Worm (Caenorhabditis elegans) whole organism, L4 larva: ENCODE measurements around the gene memi-3.
"Not testable (repeated sequence)": the region's sequence is repeated elsewhere in the genome, so short reads cannot be mapped to it uniquely, and the experiment has no call there.

Experiments
- T20F7.1 ChIP-seq: fragments of 200-800 bp; sonication (Bioruptor generic); optimal IDR thresholded peaks from 2 replicates; lab custom pipeline; 2018; ENCODE audit warnings: mild to moderate bottlenecking, missing genetic modification characterization, missing compliant biosample characterization
- aly-2 ChIP-seq: sonication (generic microtip); optimal IDR thresholded peaks from 2 replicates; lab custom pipeline; 2018; ENCODE audit warnings: missing biosample characterization, missing genetic modification characterization
- ama-1 ChIP-seq: fragments of 150-350 bp; optimal IDR thresholded peaks from 2 replicates; lab custom pipeline; 2014; ENCODE audit warnings: inconsistent platforms, mixed read lengths
- dmd-9 ChIP-seq: fragments of 200-800 bp; sonication (Bioruptor generic); IDR thresholded peaks from 2 replicates; pipeline ENCODE4 v1.3.6; 2022; ENCODE audit warnings: missing genetic modification reagents, missing genetic modification characterization, missing compliant biosample characterization
- duxl-1 ChIP-seq: sonication (generic microtip); optimal IDR thresholded peaks from 2 replicates; lab custom pipeline; 2016; ENCODE audit warnings: mild to moderate bottlenecking, missing genetic modification characterization, moderate library complexity, missing compliant biosample characterization; ENCODE audit not compliant: poor library complexity
- dve-1 ChIP-seq: sonication (generic microtip); optimal IDR thresholded peaks from 2 replicates; lab custom pipeline; 2017; ENCODE audit warnings: antibody characterized with exemption, mild to moderate bottlenecking, missing genetic modification characterization, missing compliant biosample characterization; ENCODE audit not compliant: insufficient read depth
- fos-1 ChIP-seq: fragments of 150-350 bp; optimal IDR thresholded peaks from 2 replicates; lab custom pipeline; 2014; ENCODE audit warnings: missing biosample characterization, missing genetic modification characterization
- hlh-30 ChIP-seq: sonication (generic microtip); optimal IDR thresholded peaks from 2 replicates; lab custom pipeline; 2017; ENCODE audit warnings: antibody characterized with exemption, mild to moderate bottlenecking, missing genetic modification characterization, missing compliant biosample characterization; ENCODE audit not compliant: insufficient read depth
- nhr-102 ChIP-seq: sonication (generic microtip); optimal IDR thresholded peaks from 2 replicates; lab custom pipeline; 2016; ENCODE audit warnings: mild to moderate bottlenecking, missing genetic modification characterization, moderate library complexity, missing compliant biosample characterization
- nhr-237 ChIP-seq: sonication (generic microtip); optimal IDR thresholded peaks from 2 replicates; lab custom pipeline; 2017; ENCODE audit warnings: missing biosample characterization, missing genetic modification characterization
- nhr-25 ChIP-seq: sonication (generic microtip); optimal IDR thresholded peaks from 2 replicates; lab custom pipeline; 2017; ENCODE audit warnings: missing genetic modification characterization, mild to moderate bottlenecking, missing compliant biosample characterization, antibody characterized with exemption, moderate library complexity, borderline replicate concordance; ENCODE audit not compliant: insufficient read depth
- pha-4 ChIP-seq, 2 experiments: fragments of 150-350 bp in 1 of 2; fragments of 200-800 bp in 1 of 2; sonication (Bioruptor generic) in 1 of 2; IDR thresholded peaks in 1 of 2; optimal IDR thresholded peaks in 1 of 2; 2 replicates each; pipeline versions ENCODE4 v1.3.6 to Lab custom; 2014 to 2022; ENCODE audit warnings: missing genetic modification characterization in 2 of 2, missing genetic modification reagents in 2 of 2, missing biosample characterization in 1 of 2, missing compliant biosample characterization in 1 of 2
- php-3 ChIP-seq: fragments of 200-800 bp; sonication (Bioruptor generic); IDR thresholded peaks from 2 replicates; pipeline ENCODE4 v1.3.6; 2022; ENCODE audit warnings: missing genetic modification reagents, missing genetic modification characterization, missing compliant biosample characterization
- unc-39 ChIP-seq: sonication (generic microtip); optimal IDR thresholded peaks from 2 replicates; lab custom pipeline; 2017; ENCODE audit warnings: missing biosample characterization, missing genetic modification characterization

ce11 chrIV:11400098-11400497 is 3.0 kb downstream of the memi-3 start:
- TF ChIP-seq aly-2 (tag; lab: Kevin White, UChicago); hlh-30; dve-1; ama-1 (lab: Kevin White, UChicago); nhr-237 (tag; lab: Kevin White, UChicago); T20F7.1; fos-1; duxl-1 (tag; lab: Kevin White, UChicago); unc-39; nhr-25 (tag; lab: Kevin White, UChicago); nhr-102 (tag; lab: Kevin White, UChicago); dmd-9 (GFP tag; lab: Robert Waterston, UW); pha-4 (GFP tag; IDR thresholded peaks at IDR 0.05; lab: Robert Waterston, UW); pha-4 (tag; optimal IDR thresholded peaks at IDR 0.05; lab: Kevin White, UChicago); php-3 (GFP tag; lab: Robert Waterston, UW): not testable (repeated sequence)
